Worm (Caenorhabditis elegans): ENCODE results near the gene gst-19.
A peak's percentile ranks its signal among the peaks of the same experiment; 100 is the strongest.

DNA sequence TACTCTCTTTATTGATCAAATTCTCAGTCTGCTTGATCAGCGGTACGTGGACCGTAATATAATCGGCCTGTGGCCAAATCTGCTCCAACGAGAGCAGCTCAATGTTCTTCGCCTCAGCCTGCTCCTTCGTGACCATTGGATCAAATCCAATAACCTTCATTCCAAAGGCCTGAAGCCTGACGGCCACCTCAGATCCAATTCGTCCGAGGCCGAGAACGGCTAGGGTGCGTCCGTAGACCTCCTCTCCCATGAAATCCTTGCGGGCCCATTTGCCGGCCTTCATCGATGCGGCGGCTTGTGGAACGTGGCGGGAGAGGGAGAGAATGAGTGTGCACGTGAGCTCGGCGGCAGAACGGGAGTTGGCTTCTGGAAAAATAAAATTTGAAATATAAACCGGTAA is 10.5 kb upstream of the gst-19 start:
- TF ChIP-seq elt-3 (tag; optimal IDR thresholded peaks at IDR 0.05) = no peak
- no peak for TF ChIP-seq ztf-11 (tag; optimal IDR thresholded peaks at IDR 0.05)
- TF ChIP-seq lin-39 (tag; optimal IDR thresholded peaks at IDR 0.05) = no peak
- TF ChIP-seq lsy-2 (tag; optimal IDR thresholded peaks at IDR 0.05) = no peak
- TF ChIP-seq mab-5 (tag; optimal IDR thresholded peaks at IDR 0.05) = no peak
- no peak for TF ChIP-seq nhr-237 (tag; optimal IDR thresholded peaks at IDR 0.05)
- no peak for TF ChIP-seq ceh-82 (tag; optimal IDR thresholded peaks at IDR 0.05)
- TF ChIP-seq ama-1 (optimal IDR thresholded peaks at IDR 0.05) = peak; percentile 19
- no peak for TF ChIP-seq Y55F3AM.14 (GFP tag; optimal IDR thresholded peaks at IDR 0.05)
- no peak for TF ChIP-seq skn-1 (tag; optimal IDR thresholded peaks at IDR 0.05)
